Fruit fly (Drosophila melanogaster) whole organism, embryonic: ENCODE measurements around the gene CG13829.

ENCODE experiments used
- CG13123 ChIP-seq: fragments of 200-800 bp; sonication (Bioruptor generic); optimal IDR thresholded peaks from 2 replicates; lab custom pipeline; 2016; ENCODE audit warnings: missing biosample characterization, missing genetic modification characterization
- CG18599 ChIP-seq: fragments of 200-800 bp; sonication (Bioruptor generic); optimal IDR thresholded peaks from 3 replicates; lab custom pipeline; 2017; ENCODE audit warnings: missing biosample characterization, missing genetic modification characterization, mild to moderate bottlenecking, moderate library complexity, missing genetic modification reagents
- CG18619 ChIP-seq: fragments of 200-800 bp; sonication (Bioruptor generic); optimal IDR thresholded peaks from 3 replicates; lab custom pipeline; 2017; ENCODE audit warnings: missing biosample characterization, mild to moderate bottlenecking, missing genetic modification characterization
- CG8944 ChIP-seq: fragments of 200-800 bp; sonication (Bioruptor generic); optimal IDR thresholded peaks from 3 replicates; lab custom pipeline; 2016; ENCODE audit warnings: missing biosample characterization, missing genetic modification characterization
- Hmr ChIP-seq: fragments of 200-800 bp; sonication (Bioruptor generic); optimal IDR thresholded peaks from 3 replicates; lab custom pipeline; 2017; ENCODE audit warnings: mild to moderate bottlenecking, missing biosample characterization, missing genetic modification reagents, missing genetic modification characterization
- Neu2 ChIP-seq: fragments of 200-800 bp; sonication (Bioruptor generic); optimal IDR thresholded peaks from 3 replicates; lab custom pipeline; 2016; ENCODE audit warnings: missing biosample characterization, missing genetic modification characterization, borderline replicate concordance
- crp ChIP-seq, 2 experiments: fragments of 200-800 bp; sonication (Bioruptor generic); optimal IDR thresholded peaks; 2 replicates in 1 of 2; 3 replicates in 1 of 2; lab custom pipeline; 2017; ENCODE audit warnings: missing biosample characterization in 2 of 2, missing genetic modification characterization in 2 of 2, mild to moderate bottlenecking in 1 of 2, moderate library complexity in 1 of 2
- gsb ChIP-seq: fragments of 200-800 bp; sonication (Bioruptor generic); IDR thresholded peaks from 2 replicates; pipeline ENCODE4 v1.3.6; 2022; ENCODE audit warnings: missing biosample characterization, missing genetic modification characterization
- her ChIP-seq: fragments of 200-800 bp; sonication (Bioruptor generic); optimal IDR thresholded peaks from 2 replicates; lab custom pipeline; 2016; ENCODE audit warnings: missing biosample characterization, missing genetic modification characterization
- peb ChIP-seq: fragments of 200-800 bp; sonication (Bioruptor generic); IDR thresholded peaks from 2 replicates; pipeline ENCODE4 v1.3.6; 2022; ENCODE audit warnings: missing biosample characterization, missing genetic modification characterization
- pita ChIP-seq: fragments of 200-800 bp; sonication (Bioruptor generic); optimal IDR thresholded peaks from 2 replicates; lab custom pipeline; 2017; ENCODE audit warnings: missing biosample characterization, mild to moderate bottlenecking, missing genetic modification characterization
- ranshi ChIP-seq: fragments of 200-800 bp; sonication (Bioruptor generic); IDR thresholded peaks from 2 replicates; pipeline ENCODE4 v1.3.6; 2022; ENCODE audit warnings: missing biosample characterization, missing genetic modification characterization
- vnd ChIP-seq: fragments of 200-800 bp; sonication (Bioruptor generic); IDR thresholded peaks from 3 replicates; pipeline ENCODE4 v1.3.6; 2022; ENCODE audit warnings: missing biosample characterization, missing genetic modification characterization; ENCODE audit not compliant: partially characterized antibody

DNA sequence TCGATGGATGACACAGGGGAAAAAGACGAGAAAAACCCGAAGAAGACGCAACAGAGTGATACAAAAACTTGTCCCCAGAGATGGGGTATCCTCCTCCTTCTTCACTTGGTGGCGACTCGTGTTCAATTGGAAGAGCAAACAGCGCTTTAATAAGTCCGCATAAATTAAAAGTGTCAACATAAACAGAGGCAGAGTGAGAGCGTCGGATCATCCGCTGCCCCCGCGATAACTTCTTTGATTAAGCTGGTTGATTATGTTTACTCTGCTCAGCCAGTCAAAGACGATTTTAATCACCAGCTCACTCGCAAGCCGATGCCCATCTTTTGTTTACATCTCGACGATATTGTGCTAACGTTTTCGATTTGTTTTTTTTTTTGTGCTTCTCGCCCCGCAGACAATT lies 41.3 kb downstream of the CG13829 start:
- TF ChIP-seq ranshi (GFP tag; lab: Robert Waterston, UW) (no peak), CG18599 (no peak), pita (GFP tag; lab: Kevin White, UChicago) (no peak), peb (GFP tag; lab: Robert Waterston, UW) (no peak), her (GFP tag; lab: Kevin White, UChicago) (no peak), CG18619 (GFP tag; lab: Kevin White, UChicago) (no peak), Neu2 (no peak), CG13123 (no peak), crp (GFP tag; optimal IDR thresholded peaks at IDR 0.05; lab: Kevin White, UChicago) (no peak), Hmr (GFP tag; lab: Kevin White, UChicago) (no peak), CG8944 (GFP tag; lab: Kevin White, UChicago) (no peak), gsb (GFP tag; lab: Robert Waterston, UW) (no peak), vnd (GFP tag; lab: Robert Waterston, UW) (no peak)
